Worm (Caenorhabditis elegans): ENCODE results near the gene str-55.

DNA sequence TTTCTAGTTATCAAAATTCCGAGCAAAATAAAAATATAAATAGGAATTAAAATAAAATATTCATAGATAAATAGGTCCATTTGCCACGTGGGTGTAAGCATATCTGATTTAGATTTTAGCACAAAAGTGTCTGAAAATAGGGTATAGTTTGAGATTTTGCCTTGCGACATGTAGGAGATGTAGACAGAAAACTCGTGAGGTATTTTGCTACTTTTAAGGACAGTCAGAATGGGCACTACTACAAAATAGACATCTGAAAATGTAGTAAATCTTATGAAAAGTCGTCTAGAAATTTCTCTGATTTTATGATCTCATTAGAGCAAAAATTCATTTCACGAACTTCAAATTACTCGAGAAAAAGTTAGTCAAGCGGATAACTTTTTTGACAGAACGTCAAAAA, 42.2 kb downstream of the str-55 start, which contains the start of gene srv-34:
- TF ChIP-seq sptf-1 (tag; optimal IDR thresholded peaks at IDR 0.05): no peak
- TF ChIP-seq drap-1 (GFP tag; optimal IDR thresholded peaks at IDR 0.05): no peak
- no peak for TF ChIP-seq nhr-28 (tag; optimal IDR thresholded peaks at IDR 0.05)
- TF ChIP-seq ces-1 (GFP tag; optimal IDR thresholded peaks at IDR 0.05): no peak
- TF ChIP-seq ztf-11 (tag; optimal IDR thresholded peaks at IDR 0.05): no peak
- no peak for TF ChIP-seq zip-8 (tag; optimal IDR thresholded peaks at IDR 0.05)
- TF ChIP-seq hlh-1 (tag; optimal IDR thresholded peaks at IDR 0.05): no peak
- no peak for TF ChIP-seq lin-13 (tag; optimal IDR thresholded peaks at IDR 0.05)
- TF ChIP-seq lin-32 (GFP tag; optimal IDR thresholded peaks at IDR 0.05): no peak
- TF ChIP-seq sem-2 (GFP tag; optimal IDR thresholded peaks at IDR 0.05): no peak
- TF ChIP-seq nhr-12 (tag; optimal IDR thresholded peaks at IDR 0.05): no peak
- TF ChIP-seq snpc-4 (tag; optimal IDR thresholded peaks at IDR 0.05): no peak

Measured in whole organism, mixed stage, embryonic.